Fruit fly (Drosophila melanogaster) whole organism: ENCODE measurements around the gene CG7102.

ENCODE experiments used
- Dll ChIP-seq: fragments of >200 bp; optimal IDR thresholded peaks from 2 replicates; lab custom pipeline; 2017
- psq ChIP-seq: fragments of >200 bp; optimal IDR thresholded peaks from 2 replicates; lab custom pipeline; 2017

DNA sequence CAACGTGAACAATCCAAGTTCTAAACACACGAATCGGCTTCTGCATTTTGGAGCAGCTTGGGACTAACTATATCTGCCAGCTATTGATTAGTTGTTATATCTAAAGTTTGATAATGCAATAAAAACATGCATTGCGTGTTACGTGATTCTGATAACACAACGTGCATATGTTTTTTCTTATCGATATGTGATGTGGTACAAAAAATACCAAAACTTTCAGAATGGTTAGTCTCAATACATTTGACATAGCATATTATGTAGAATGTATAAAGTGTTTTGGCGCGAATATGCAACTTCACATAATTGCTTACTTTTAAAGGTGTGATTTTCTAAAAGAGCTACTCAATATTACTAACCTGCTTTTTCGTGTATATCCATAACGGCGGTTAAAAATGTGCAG, 1.4 kb downstream of the CG7102 start:
- TF ChIP-seq Dll (no peak), psq (lab: Kevin White, UChicago) (no peak)
